Worm (Caenorhabditis elegans) whole organism, late embryonic: ENCODE results near the gene clec-217.

Experiments used
- C08G9.2 ChIP-seq: sonication (generic microtip); optimal IDR thresholded peaks from 2 replicates; lab custom pipeline; 2016; ENCODE audit warnings: mild to moderate bottlenecking, missing genetic modification characterization, moderate library complexity, missing compliant biosample characterization
- K09A11.1 ChIP-seq: sonication (generic microtip); optimal IDR thresholded peaks from 2 replicates; lab custom pipeline; 2017; ENCODE audit warnings: antibody characterized with exemption, mild to moderate bottlenecking, missing genetic modification characterization, missing compliant biosample characterization; ENCODE audit not compliant: insufficient read depth
- T23F11.4 ChIP-seq: fragments of 200-800 bp; sonication (Bioruptor generic); optimal IDR thresholded peaks from 2 replicates; lab custom pipeline; 2018; ENCODE audit warnings: mild to moderate bottlenecking, missing genetic modification characterization, missing compliant biosample characterization
- Y22D7AL.16 ChIP-seq: sonication (generic microtip); optimal IDR thresholded peaks from 2 replicates; lab custom pipeline; 2016; ENCODE audit warnings: missing genetic modification characterization, missing compliant biosample characterization
- ceh-18 ChIP-seq: sonication (generic microtip); optimal IDR thresholded peaks from 2 replicates; lab custom pipeline; 2016; ENCODE audit warnings: missing genetic modification characterization, missing compliant biosample characterization
- ceh-19 ChIP-seq: fragments of 200-800 bp; sonication (Bioruptor generic); optimal IDR thresholded peaks from 2 replicates; lab custom pipeline; 2018; ENCODE audit warnings: mild to moderate bottlenecking, missing genetic modification characterization, missing compliant biosample characterization
- ceh-2 ChIP-seq: sonication (generic microtip); optimal IDR thresholded peaks from 2 replicates; lab custom pipeline; 2016; ENCODE audit warnings: missing genotype, missing genetic modification characterization, missing compliant biosample characterization
- ceh-30 ChIP-seq: fragments of 150-350 bp; optimal IDR thresholded peaks from 2 replicates; lab custom pipeline; 2014; ENCODE audit warnings: missing biosample characterization, missing genetic modification characterization
- ceh-31 ChIP-seq: sonication (generic microtip); optimal IDR thresholded peaks from 2 replicates; lab custom pipeline; 2016; ENCODE audit warnings: missing genetic modification characterization, missing compliant biosample characterization
- ceh-34 ChIP-seq: sonication (generic microtip); optimal IDR thresholded peaks from 2 replicates; lab custom pipeline; 2016; ENCODE audit warnings: mild to moderate bottlenecking, missing genetic modification characterization, missing compliant biosample characterization
- ceh-45 ChIP-seq: fragments of 200-800 bp; sonication (Bioruptor generic); IDR thresholded peaks from 2 replicates; pipeline ENCODE4 v1.3.6; 2022; ENCODE audit warnings: missing genetic modification reagents, missing genetic modification characterization, missing compliant biosample characterization
- ceh-48 ChIP-seq: sonication (generic microtip); optimal IDR thresholded peaks from 2 replicates; lab custom pipeline; 2016; ENCODE audit warnings: missing genetic modification characterization, inconsistent platforms, missing compliant biosample characterization
- ceh-9 ChIP-seq: sonication (generic microtip); optimal IDR thresholded peaks from 2 replicates; lab custom pipeline; 2016; ENCODE audit warnings: mild to moderate bottlenecking, missing genetic modification characterization, inconsistent platforms, missing compliant biosample characterization
- ets-4 ChIP-seq: sonication (generic microtip); optimal IDR thresholded peaks from 2 replicates; lab custom pipeline; 2016; ENCODE audit warnings: missing genetic modification characterization, missing compliant biosample characterization
- fax-1 ChIP-seq: sonication (generic microtip); optimal IDR thresholded peaks from 2 replicates; lab custom pipeline; 2016; ENCODE audit warnings: missing genotype, missing genetic modification characterization, missing compliant biosample characterization
- fkh-10 ChIP-seq: fragments of 150-350 bp; optimal IDR thresholded peaks from 2 replicates; lab custom pipeline; 2014; ENCODE audit warnings: missing biosample characterization, missing genetic modification reagents, missing genetic modification characterization
- fkh-6 ChIP-seq: sonication (generic microtip); optimal IDR thresholded peaks from 2 replicates; lab custom pipeline; 2016; ENCODE audit warnings: missing genetic modification characterization, missing compliant biosample characterization
- gmeb-2 ChIP-seq: sonication (generic microtip); optimal IDR thresholded peaks from 2 replicates; lab custom pipeline; 2016; ENCODE audit warnings: missing genetic modification characterization, inconsistent platforms, missing compliant biosample characterization
- hlh-30 ChIP-seq: sonication (generic microtip); optimal IDR thresholded peaks from 2 replicates; lab custom pipeline; 2017; ENCODE audit warnings: antibody characterized with exemption, missing genetic modification characterization, missing compliant biosample characterization; ENCODE audit not compliant: insufficient read depth
- hlh-6 ChIP-seq: sonication (generic microtip); optimal IDR thresholded peaks from 2 replicates; lab custom pipeline; 2016; ENCODE audit warnings: missing genotype, missing genetic modification characterization, missing compliant biosample characterization
- lin-11 ChIP-seq: fragments of 200-800 bp; sonication (Bioruptor generic); optimal IDR thresholded peaks from 2 replicates; lab custom pipeline; 2018; ENCODE audit warnings: mild to moderate bottlenecking, missing genetic modification characterization, missing compliant biosample characterization
- madf-2 ChIP-seq: sonication (generic microtip); optimal IDR thresholded peaks from 2 replicates; lab custom pipeline; 2017; ENCODE audit warnings: missing genetic modification characterization, missing compliant biosample characterization
- nhr-11 ChIP-seq: fragments of 150-350 bp; optimal IDR thresholded peaks from 2 replicates; lab custom pipeline; 2014; ENCODE audit warnings: missing biosample characterization, missing genetic modification characterization
- npax-4 ChIP-seq: sonication (generic microtip); optimal IDR thresholded peaks from 2 replicates; lab custom pipeline; 2016; ENCODE audit warnings: missing genetic modification characterization, missing compliant biosample characterization
- pag-3 ChIP-seq: sonication (generic microtip); optimal IDR thresholded peaks from 2 replicates; lab custom pipeline; 2016; ENCODE audit warnings: missing compliant biosample characterization, missing genetic modification characterization, borderline replicate concordance
- pax-1 ChIP-seq: fragments of 150-350 bp; optimal IDR thresholded peaks from 2 replicates; lab custom pipeline; 2014; ENCODE audit warnings: missing biosample characterization, missing genetic modification characterization
- pha-2 ChIP-seq: sonication (generic microtip); optimal IDR thresholded peaks from 2 replicates; lab custom pipeline; 2017; ENCODE audit warnings: mild to moderate bottlenecking, missing genetic modification characterization, missing compliant biosample characterization
- pros-1 ChIP-seq: fragments of 150-350 bp; optimal IDR thresholded peaks from 2 replicates; lab custom pipeline; 2014; ENCODE audit warnings: missing biosample characterization, missing genetic modification reagents, missing genetic modification characterization
- ref-2 ChIP-seq: sonication (generic microtip); optimal IDR thresholded peaks from 2 replicates; lab custom pipeline; 2016; ENCODE audit warnings: missing genetic modification characterization, missing compliant biosample characterization
- rnt-1 ChIP-seq: sonication (generic microtip); optimal IDR thresholded peaks from 2 replicates; lab custom pipeline; 2016; ENCODE audit warnings: missing genetic modification characterization, missing compliant biosample characterization
- sdc-2 ChIP-seq: sonication (generic microtip); optimal IDR thresholded peaks from 2 replicates; lab custom pipeline; 2016; ENCODE audit warnings: missing genotype, missing genetic modification characterization, missing compliant biosample characterization
- sox-4 ChIP-seq: sonication (generic microtip); optimal IDR thresholded peaks from 2 replicates; lab custom pipeline; 2017; ENCODE audit warnings: mild to moderate bottlenecking, missing genetic modification characterization, inconsistent platforms, missing compliant biosample characterization
- syd-9 ChIP-seq: sonication (generic microtip); optimal IDR thresholded peaks from 2 replicates; lab custom pipeline; 2016; ENCODE audit warnings: mild to moderate bottlenecking, missing genetic modification characterization, moderate library complexity, missing compliant biosample characterization
- ttx-3 ChIP-seq: sonication (generic microtip); optimal IDR thresholded peaks from 2 replicates; lab custom pipeline; 2016; ENCODE audit warnings: missing genetic modification reagents, missing genetic modification characterization, missing compliant biosample characterization
- unc-3 ChIP-seq, 2 experiments: fragments of 200-800 bp in 1 of 2; sonication (Bioruptor generic) in 1 of 2; sonication (generic microtip) in 1 of 2; conservative IDR thresholded peaks in 1 of 2; optimal IDR thresholded peaks in 1 of 2; 2 replicates each; pipeline versions ENCODE4 v1.3.6 to Lab custom; 2016 to 2022; ENCODE audit warnings: missing compliant biosample characterization in 2 of 2, missing genetic modification characterization in 2 of 2, missing genetic modification reagents in 1 of 2
- unc-42 ChIP-seq: sonication (generic microtip); optimal IDR thresholded peaks from 2 replicates; lab custom pipeline; 2016; ENCODE audit warnings: missing genotype, missing genetic modification characterization, missing compliant biosample characterization
- unc-86 ChIP-seq: sonication (generic microtip); optimal IDR thresholded peaks from 2 replicates; lab custom pipeline; 2016; ENCODE audit warnings: missing genetic modification characterization, missing compliant biosample characterization
- zip-5 ChIP-seq: sonication (generic microtip); optimal IDR thresholded peaks from 2 replicates; lab custom pipeline; 2016; ENCODE audit warnings: missing genetic modification characterization, missing compliant biosample characterization
- ztf-16 ChIP-seq: sonication (generic microtip); optimal IDR thresholded peaks from 2 replicates; lab custom pipeline; 2017; ENCODE audit warnings: missing genetic modification characterization, missing compliant biosample characterization

Gene clec-217

ce11 chrV:8000929-8001513, 42.4 kb upstream of the clec-217 start, which contains the start of gene Y97E10AR.1 (continued):
- no peak for TF ChIP-seq unc-3 (GFP tag; conservative IDR thresholded peaks at IDR 0.05; lab: Robert Waterston, UW)
- TF ChIP-seq unc-3 (tag; optimal IDR thresholded peaks at IDR 0.05; lab: Kevin White, UChicago): peak; percentile 47
- TF ChIP-seq ceh-19 (GFP tag; lab: Kevin White, UChicago): peak; percentile 78
- TF ChIP-seq sdc-2 (tag; lab: Kevin White, UChicago): peak; percentile 29
- no peak for TF ChIP-seq T23F11.4 (GFP tag; lab: Kevin White, UChicago)
- peak; percentile 73 for TF ChIP-seq syd-9
- peak; percentile 58 for TF ChIP-seq rnt-1
- peak; percentile 39 for TF ChIP-seq ceh-48 (tag; lab: Kevin White, UChicago)
- TF ChIP-seq C08G9.2: peak; percentile 18
- no peak for TF ChIP-seq pax-1 (tag; lab: Kevin White, UChicago)
- no peak for TF ChIP-seq Y22D7AL.16 (tag; lab: Kevin White, UChicago)
- TF ChIP-seq madf-2 (tag; lab: Kevin White, UChicago): peak; percentile 36
- peak; percentile 3 for TF ChIP-seq pag-3 (tag; lab: Kevin White, UChicago)
- TF ChIP-seq sox-4 (tag; lab: Kevin White, UChicago): no peak
- peak; percentile 92 for TF ChIP-seq hlh-30 (tag; lab: Kevin White, UChicago)
- TF ChIP-seq ref-2 (tag; lab: Kevin White, UChicago): peak; percentile 53
- TF ChIP-seq unc-42 (tag; lab: Kevin White, UChicago): peak; percentile 86
- TF ChIP-seq K09A11.1 (tag; lab: Kevin White, UChicago): peak; percentile 39
- TF ChIP-seq ceh-31: peak; percentile 89

- TF ChIP-seq ceh-9 (tag; lab: Kevin White, UChicago) (no peak), T23F11.4 (GFP tag; lab: Kevin White, UChicago) (no peak), K09A11.1 (tag; lab: Kevin White, UChicago) (no peak), pros-1 (tag; lab: Kevin White, UChicago) (no peak), zip-5 (tag; lab: Kevin White, UChicago) (no peak), ceh-2 (tag; lab: Kevin White, UChicago) (no peak), ttx-3 (tag; lab: Kevin White, UChicago) (no peak), unc-42 (tag; lab: Kevin White, UChicago) (no peak), ceh-45 (GFP tag; lab: Robert Waterston, UW) (no peak), ceh-34 (tag; lab: Kevin White, UChicago) (no peak), fkh-10 (no peak), ceh-31 (no peak)
Observed at ce11 chrV:7995878-7996277, 37.2 kb upstream of the clec-217 start, which contains the start of gene Y97E10AR.2. TSS of gene Y97E10AR.2 (plus strand) at chrV:7996178.

- no peak for TF ChIP-seq ztf-16 (tag; lab: Kevin White, UChicago)
- TF ChIP-seq ceh-18: no peak
- no peak for TF ChIP-seq ceh-30 (tag; lab: Kevin White, UChicago)
- no peak for TF ChIP-seq sdc-2 (tag; lab: Kevin White, UChicago)
- no peak for TF ChIP-seq unc-86
- TF ChIP-seq pha-2: no peak
- no peak for TF ChIP-seq ceh-2 (tag; lab: Kevin White, UChicago)
- TF ChIP-seq ets-4 (tag; lab: Kevin White, UChicago): no peak
- no peak for TF ChIP-seq fkh-6 (tag; lab: Kevin White, UChicago)
- TF ChIP-seq lin-11 (tag; lab: Kevin White, UChicago): no peak
- no peak for TF ChIP-seq gmeb-2 (tag; lab: Kevin White, UChicago)
- no peak for TF ChIP-seq fax-1 (tag; lab: Kevin White, UChicago)
- no peak for TF ChIP-seq ceh-19 (GFP tag; lab: Kevin White, UChicago)
- TF ChIP-seq nhr-11 (tag; lab: Kevin White, UChicago): no peak
- no peak for TF ChIP-seq pag-3 (tag; lab: Kevin White, UChicago)
- TF ChIP-seq npax-4: no peak
- no peak for TF ChIP-seq hlh-6 (tag; lab: Kevin White, UChicago)
- no peak for TF ChIP-seq ref-2 (tag; lab: Kevin White, UChicago)
- no peak for TF ChIP-seq madf-2 (tag; lab: Kevin White, UChicago)
Observed at ce11 chrV:7995165-7995564, 36.5 kb upstream of the clec-217 start.
